Fruit fly (Drosophila melanogaster): ENCODE results near the gene Cph.

Cph gene

dm6 chrX:7228599-7228998, 91.1 kb downstream of the Cph start (continued):
- TF ChIP-seq disco-r (GFP tag; optimal IDR thresholded peaks at IDR 0.05) = no peak
- no peak for TF ChIP-seq prd (optimal IDR thresholded peaks at IDR 0.05)
- TF ChIP-seq prd (GFP tag; IDR thresholded peaks at IDR 0.05) = no peak
- no peak for TF ChIP-seq CG2116 (GFP tag; optimal IDR thresholded peaks at IDR 0.05)
- no peak for TF ChIP-seq run (tag; optimal IDR thresholded peaks at IDR 0.05)
- TF ChIP-seq H2.0 (GFP tag; IDR thresholded peaks at IDR 0.05) = no peak
- TF ChIP-seq Atf6 (GFP tag; IDR thresholded peaks at IDR 0.05) = no peak
- TF ChIP-seq wek (GFP tag; optimal IDR thresholded peaks at IDR 0.05) = peak; percentile 13
- TF ChIP-seq CG12071 (GFP tag; optimal IDR thresholded peaks at IDR 0.05) = peak; percentile 28
- TF ChIP-seq Asciz (GFP tag; optimal IDR thresholded peaks at IDR 0.05) = no peak
- TF ChIP-seq Camta (GFP tag; optimal IDR thresholded peaks at IDR 0.05) = no peak
- TF ChIP-seq Fer1 (GFP tag; optimal IDR thresholded peaks at IDR 0.05) = peak; percentile 6
- no peak for TF ChIP-seq wor (GFP tag; IDR thresholded peaks at IDR 0.05)
- peak; percentile 18 for TF ChIP-seq sqz (GFP tag; optimal IDR thresholded peaks at IDR 0.05)
- no peak for TF ChIP-seq CG12769 (tag; optimal IDR thresholded peaks at IDR 0.05)
- no peak for TF ChIP-seq CoRest (tag; optimal IDR thresholded peaks at IDR 0.05)
- TF ChIP-seq Dip3 (GFP tag; optimal IDR thresholded peaks at IDR 0.05) = no peak
- TF ChIP-seq gt (GFP tag; IDR thresholded peaks at IDR 0.05) = no peak
- no peak for TF ChIP-seq ap (GFP tag; IDR thresholded peaks at IDR 0.05)
- TF ChIP-seq gem (tag; optimal IDR thresholded peaks at IDR 0.05) = no peak
- no peak for TF ChIP-seq CG18262 (tag; optimal IDR thresholded peaks at IDR 0.05)
- TF ChIP-seq CG31388 (GFP tag; optimal IDR thresholded peaks at IDR 0.05) = no peak
- TF ChIP-seq danr (GFP tag; IDR thresholded peaks at IDR 0.05) = no peak
- TF ChIP-seq CG17829 (tag; optimal IDR thresholded peaks at IDR 0.05) = no peak
- TF ChIP-seq dysf (GFP tag; IDR thresholded peaks at IDR 0.05) = no peak
- peak; percentile 48 for TF ChIP-seq CG18599 (GFP tag; optimal IDR thresholded peaks at IDR 0.05)
- TF ChIP-seq trh (GFP tag; optimal IDR thresholded peaks at IDR 0.05) = no peak
- TF ChIP-seq tna (GFP tag; IDR thresholded peaks at IDR 0.05; ENCODE audit: partially characterized antibody) = no peak
- TF ChIP-seq pnt (GFP tag; optimal IDR thresholded peaks at IDR 0.05) = no peak
- no peak for TF ChIP-seq CG6791 (GFP tag; IDR thresholded peaks at IDR 0.05; ENCODE audit: partially characterized antibody)
- no peak for TF ChIP-seq nom (GFP tag; optimal IDR thresholded peaks at IDR 0.05)
- TF ChIP-seq CG6175 (GFP tag; IDR thresholded peaks at IDR 0.05) = no peak
- no peak for TF ChIP-seq CG12391 (tag; optimal IDR thresholded peaks at IDR 0.05)
- peak; percentile 14 for TF ChIP-seq Deaf1 (tag; optimal IDR thresholded peaks at IDR 0.05)
- TF ChIP-seq HLHmδ (GFP tag; optimal IDR thresholded peaks at IDR 0.05) = no peak
- TF ChIP-seq CG10321 (GFP tag; IDR thresholded peaks at IDR 0.05) = no peak
- TF ChIP-seq CG10654 (GFP tag; optimal IDR thresholded peaks at IDR 0.05) = no peak
- TF ChIP-seq HLH54F (GFP tag; optimal IDR thresholded peaks at IDR 0.05) = no peak
- TF ChIP-seq YL-1 (GFP tag; optimal IDR thresholded peaks at IDR 0.05) = no peak
- no peak for TF ChIP-seq CkIIα-i1 (GFP tag; IDR thresholded peaks at IDR 0.05)
- no peak for TF ChIP-seq ttk (GFP tag; IDR thresholded peaks at IDR 0.05)
- TF ChIP-seq CG17328 (GFP tag; IDR thresholded peaks at IDR 0.05) = no peak
- peak; percentile 61 for TF ChIP-seq lab (GFP tag; optimal IDR thresholded peaks at IDR 0.05)
- TF ChIP-seq zf30C (GFP tag; optimal IDR thresholded peaks at IDR 0.05) = no peak
- TF ChIP-seq CG34224 (GFP tag; IDR thresholded peaks at IDR 0.05; ENCODE audit: partially characterized antibody) = no peak
- TF ChIP-seq CG2678 (tag; optimal IDR thresholded peaks at IDR 0.05) = peak; percentile 17
- TF ChIP-seq CG1024 (GFP tag; IDR thresholded peaks at IDR 0.05) = no peak
- TF ChIP-seq CG6689 (GFP tag; IDR thresholded peaks at IDR 0.05) = no peak
- TF ChIP-seq Pdp1 (GFP tag; optimal IDR thresholded peaks at IDR 0.05) = no peak
- no peak for TF ChIP-seq Lim3 (GFP tag; IDR thresholded peaks at IDR 0.05)
- TF ChIP-seq CG11560 (tag; IDR thresholded peaks at IDR 0.05) = no peak
- peak; percentile 30 for TF ChIP-seq BtbVII (GFP tag; optimal IDR thresholded peaks at IDR 0.05)
